Fruit fly (Drosophila melanogaster) whole organism, wandering third instar larva: ENCODE measurements around the gene pit.

Experiments used
- Abd-B ChIP-seq: fragments of >200 bp; optimal IDR thresholded peaks from 2 replicates; lab custom pipeline; 2017; ENCODE audit warnings: missing biosample characterization, missing genetic modification characterization
- CG32264 ChIP-seq: fragments of 200-800 bp; sonication (Bioruptor generic); optimal IDR thresholded peaks from 2 replicates; lab custom pipeline; 2016; ENCODE audit warnings: missing biosample characterization, missing genetic modification characterization
- CG9705 ChIP-seq: fragments of 200-800 bp; sonication (Bioruptor generic); optimal IDR thresholded peaks from 2 replicates; lab custom pipeline; 2018; ENCODE audit warnings: missing biosample characterization, mild to moderate bottlenecking, missing genetic modification characterization
- CrebA ChIP-seq: fragments of 200-800 bp; sonication (Bioruptor generic); optimal IDR thresholded peaks from 2 replicates; lab custom pipeline; 2016; ENCODE audit warnings: missing biosample characterization, mild to moderate bottlenecking, missing genetic modification characterization, borderline replicate concordance
- Dfd ChIP-seq: fragments of >200 bp; optimal IDR thresholded peaks from 2 replicates; lab custom pipeline; 2017; ENCODE audit warnings: missing biosample characterization, missing genetic modification characterization
- Dif ChIP-seq: fragments of 200-275, 200-300 bp; sonication (Bioruptor generic); optimal IDR thresholded peaks from 2 replicates; lab custom pipeline; 2018; ENCODE audit warnings: missing biosample characterization, missing genetic modification characterization; ENCODE audit not compliant: partially characterized antibody
- GATAd ChIP-seq: sonication (Bioruptor generic); optimal IDR thresholded peaks from 2 replicates; lab custom pipeline; 2016; ENCODE audit warnings: missing biosample characterization, missing genetic modification characterization
- HLH106 ChIP-seq: fragments of 200-800 bp; optimal IDR thresholded peaks from 3 replicates; lab custom pipeline; 2019; ENCODE audit warnings: missing biosample characterization, mild to moderate bottlenecking, missing genetic modification characterization, moderate library complexity
- Hnf4 ChIP-seq: fragments of 200-800 bp; sonication (Bioruptor generic); optimal IDR thresholded peaks from 2 replicates; lab custom pipeline; 2016; ENCODE audit warnings: missing biosample characterization, mild to moderate bottlenecking, missing genetic modification characterization
- Hr78 ChIP-seq: fragments of >200 bp; optimal IDR thresholded peaks from 2 replicates; lab custom pipeline; 2017; ENCODE audit warnings: missing biosample characterization, missing genetic modification characterization
- Hr83 ChIP-seq: fragments of 200-300 bp; sonication (Bioruptor generic); optimal IDR thresholded peaks from 2 replicates; lab custom pipeline; 2016; ENCODE audit warnings: missing biosample characterization, mild to moderate bottlenecking, missing genetic modification characterization, moderate library complexity; ENCODE audit not compliant: poor library complexity, severe bottlenecking
- Jra ChIP-seq: sonication (Bioruptor generic); optimal IDR thresholded peaks from 2 replicates; lab custom pipeline; 2016; ENCODE audit warnings: missing biosample characterization, missing genetic modification characterization
- Mio ChIP-seq: sonication (Bioruptor generic); optimal IDR thresholded peaks from 2 replicates; lab custom pipeline; 2016; ENCODE audit warnings: missing biosample characterization, missing genetic modification characterization
- Myc ChIP-seq: fragments of >200 bp; optimal IDR thresholded peaks from 2 replicates; lab custom pipeline; 2017
- N ChIP-seq: fragments of >200 bp; optimal IDR thresholded peaks from 2 replicates; lab custom pipeline; 2018; ENCODE audit warnings: missing biosample characterization, missing external identifiers, missing genetic modification characterization
- OdsH ChIP-seq: fragments of 200-800 bp; sonication (Bioruptor generic); optimal IDR thresholded peaks from 2 replicates; lab custom pipeline; 2016; ENCODE audit warnings: missing biosample characterization, mild to moderate bottlenecking, missing genetic modification characterization
- Rel ChIP-seq, 2 experiments: fragments of 200-800 bp; sonication (Bioruptor generic) in 1 of 2; optimal IDR thresholded peaks; 2 replicates in 1 of 2; 3 replicates in 1 of 2; lab custom pipeline; 2016 to 2019; ENCODE audit warnings: mild to moderate bottlenecking in 2 of 2, missing biosample characterization in 2 of 2, missing genetic modification characterization in 2 of 2, moderate library complexity in 1 of 2
- Sp1 ChIP-seq: fragments of 200-800 bp; sonication (Bioruptor generic); optimal IDR thresholded peaks from 3 replicates; lab custom pipeline; 2019; ENCODE audit warnings: missing biosample characterization, mild to moderate bottlenecking, missing genetic modification characterization, moderate library complexity
- Vsx2 ChIP-seq: fragments of 200-300, 225-300 bp; sonication (Bioruptor generic); optimal IDR thresholded peaks from 2 replicates; lab custom pipeline; 2018; ENCODE audit warnings: missing biosample characterization, missing genetic modification characterization; ENCODE audit not compliant: partially characterized antibody
- br ChIP-seq: fragments of 200-800 bp; sonication (Bioruptor generic); optimal IDR thresholded peaks from 2 replicates; lab custom pipeline; 2016; ENCODE audit warnings: missing biosample characterization, missing genetic modification characterization
- brk ChIP-seq: fragments of 200-800 bp; sonication (Bioruptor generic); optimal IDR thresholded peaks from 2 replicates; lab custom pipeline; 2016; ENCODE audit warnings: missing biosample characterization, mild to moderate bottlenecking, missing genetic modification characterization
- dl ChIP-seq, 2 experiments: fragments of 175-275, 200-275 bp in 1 of 2; fragments of 200-275 bp in 1 of 2; sonication (Bioruptor generic); optimal IDR thresholded peaks; lab custom pipeline; 2018; ENCODE audit warnings: mild to moderate bottlenecking in 2 of 2, missing biosample characterization in 2 of 2, missing genetic modification characterization in 2 of 2, moderate library complexity in 2 of 2; ENCODE audit not compliant: partially characterized antibody in 2 of 2, insufficient read depth in 1 of 2
- dmrt93B ChIP-seq: fragments of 200-800 bp; sonication (Bioruptor generic); optimal IDR thresholded peaks from 2 replicates; lab custom pipeline; 2018; ENCODE audit warnings: missing biosample characterization, mild to moderate bottlenecking, missing genetic modification characterization
- dsf ChIP-seq: sonication (Bioruptor generic); optimal IDR thresholded peaks from 2 replicates; lab custom pipeline; 2016; ENCODE audit warnings: missing biosample characterization, missing genetic modification characterization, borderline replicate concordance
- ey ChIP-seq: fragments of 200-800 bp; sonication (Bioruptor generic); optimal IDR thresholded peaks from 2 replicates; lab custom pipeline; 2016; ENCODE audit warnings: missing biosample characterization, missing genetic modification characterization
- foxo ChIP-seq, 2 experiments: fragments of 200-800 bp; sonication (Bioruptor generic); optimal IDR thresholded peaks; 2 replicates in 1 of 2; 3 replicates in 1 of 2; lab custom pipeline; 2016 to 2017; ENCODE audit warnings: missing biosample characterization in 2 of 2, missing genetic modification characterization in 2 of 2
- fru ChIP-seq: fragments of 200-800 bp; sonication (Bioruptor generic); optimal IDR thresholded peaks from 3 replicates; lab custom pipeline; 2016; ENCODE audit warnings: missing biosample characterization, mild to moderate bottlenecking, missing genetic modification characterization
- h ChIP-seq: fragments of 200-800 bp; sonication (Bioruptor generic); optimal IDR thresholded peaks from 3 replicates; lab custom pipeline; 2016; ENCODE audit warnings: missing biosample characterization, mild to moderate bottlenecking, missing genetic modification characterization
- jim ChIP-seq: fragments of 175-275, 200-325 bp; sonication (Bioruptor generic); optimal IDR thresholded peaks from 2 replicates; lab custom pipeline; 2016; ENCODE audit warnings: missing biosample characterization, mild to moderate bottlenecking, missing genetic modification characterization
- lola ChIP-seq: fragments of >200 bp; optimal IDR thresholded peaks from 2 replicates; lab custom pipeline; 2017; ENCODE audit warnings: missing biosample characterization, missing genetic modification characterization
- pan ChIP-seq: fragments of >200 bp; optimal IDR thresholded peaks from 2 replicates; lab custom pipeline; 2017
- psq ChIP-seq: fragments of 200-800 bp; sonication (Bioruptor generic); optimal IDR thresholded peaks from 3 replicates; lab custom pipeline; 2017; ENCODE audit warnings: missing biosample characterization, mild to moderate bottlenecking, missing genetic modification characterization, moderate library complexity
- rgr ChIP-seq: fragments of 200-800 bp; sonication (Bioruptor generic); optimal IDR thresholded peaks from 3 replicates; lab custom pipeline; 2016; ENCODE audit warnings: missing biosample characterization, mild to moderate bottlenecking, missing genetic modification characterization
- sage ChIP-seq: fragments of 200-800 bp; sonication (Bioruptor generic); optimal IDR thresholded peaks from 2 replicates; lab custom pipeline; 2016; ENCODE audit warnings: missing biosample characterization, mild to moderate bottlenecking, missing genetic modification characterization
- sv ChIP-seq: fragments of 200-800 bp; sonication (Bioruptor generic); optimal IDR thresholded peaks from 3 replicates; lab custom pipeline; 2016; ENCODE audit warnings: missing biosample characterization, missing genetic modification characterization
- tai ChIP-seq: sonication (Bioruptor generic); optimal IDR thresholded peaks from 2 replicates; lab custom pipeline; 2016; ENCODE audit warnings: missing biosample characterization, missing genetic modification characterization
- usp ChIP-seq: fragments of >200 bp; optimal IDR thresholded peaks from 2 replicates; lab custom pipeline; 2017; ENCODE audit warnings: missing biosample characterization, missing genetic modification characterization
- woc ChIP-seq: sonication (Bioruptor generic); optimal IDR thresholded peaks from 2 replicates; lab custom pipeline; 2016; ENCODE audit warnings: missing biosample characterization, mild to moderate bottlenecking, missing genetic modification characterization

Gene pit

dm6 chr3R:22035552-22035951 is 1.5 kb downstream of the pit start:
- TF ChIP-seq br (GFP tag; lab: Kevin White, UChicago) (no peak), Rel (GFP tag; optimal IDR thresholded peaks at IDR 0.05; lab: Kevin White, UChicago) (no peak), Rel (tag; optimal IDR thresholded peaks at IDR 0.05; lab: Kevin White, UChicago) (peak; percentile 56), OdsH (GFP tag; lab: Kevin White, UChicago) (no peak), Dif (GFP tag; lab: Kevin White, UChicago) (no peak), brk (GFP tag; lab: Kevin White, UChicago) (no peak), woc (GFP tag; lab: Kevin White, UChicago) (no peak), Myc (peak; percentile 52), psq (GFP tag; lab: Kevin White, UChicago) (no peak), fru (GFP tag; lab: Kevin White, UChicago) (no peak), Hnf4 (GFP tag; lab: Kevin White, UChicago) (no peak), jim (GFP tag; lab: Kevin White, UChicago) (no peak), foxo (GFP tag; optimal IDR thresholded peaks at IDR 0.05; lab: Kevin White, UChicago) (no peak), tai (GFP tag; lab: Kevin White, UChicago) (no peak), h (GFP tag; lab: Kevin White, UChicago) (no peak)

DNA sequence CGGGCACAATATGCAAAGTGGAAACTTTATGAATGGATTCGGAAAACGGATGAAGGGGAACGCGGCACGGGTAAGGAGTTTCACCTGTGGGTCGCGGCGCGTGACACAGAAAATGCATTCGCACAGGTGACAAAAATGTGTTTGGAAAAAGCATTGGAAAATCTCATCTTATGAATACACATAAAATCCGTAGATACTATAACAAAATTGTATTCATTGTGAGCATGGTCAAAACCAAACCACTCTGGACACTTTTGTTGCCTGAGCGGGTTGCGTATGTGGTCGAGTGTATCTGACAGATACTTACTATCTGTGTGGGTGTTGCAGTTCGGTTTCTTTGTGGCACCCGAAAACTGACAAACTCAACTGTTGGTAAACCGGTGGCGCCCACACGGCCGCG is 5.4 kb downstream of the pit start:
- TF ChIP-seq rgr (GFP tag; lab: Kevin White, UChicago) (peak; percentile 71), ey (GFP tag; lab: Kevin White, UChicago) (peak; percentile 62), GATAd (no peak), OdsH (GFP tag; lab: Kevin White, UChicago) (peak; percentile 61), Sp1 (GFP tag; lab: Kevin White, UChicago) (peak; percentile 10), psq (GFP tag; lab: Kevin White, UChicago) (peak; percentile 50), HLH106 (tag; lab: Kevin White, UChicago) (peak; percentile 19), Hr78 (GFP tag; lab: Kevin White, UChicago) (no peak)

- no peak for TF ChIP-seq Hnf4 (GFP tag; lab: Kevin White, UChicago)
- no peak for TF ChIP-seq HLH106 (tag; lab: Kevin White, UChicago)
- no peak for TF ChIP-seq Jra (GFP tag; lab: Kevin White, UChicago)
- no peak for TF ChIP-seq rgr (GFP tag; lab: Kevin White, UChicago)
- TF ChIP-seq CrebA (GFP tag; lab: Kevin White, UChicago), result no peak
- no peak for TF ChIP-seq sv (GFP tag; lab: Kevin White, UChicago)
- TF ChIP-seq N (GFP tag; lab: Kevin White, UChicago), result no peak
- TF ChIP-seq, all 38 proteins: peak for 0
Observed at dm6 chr3R:22040400-22040799, 6.3 kb downstream of the pit start.

DNA sequence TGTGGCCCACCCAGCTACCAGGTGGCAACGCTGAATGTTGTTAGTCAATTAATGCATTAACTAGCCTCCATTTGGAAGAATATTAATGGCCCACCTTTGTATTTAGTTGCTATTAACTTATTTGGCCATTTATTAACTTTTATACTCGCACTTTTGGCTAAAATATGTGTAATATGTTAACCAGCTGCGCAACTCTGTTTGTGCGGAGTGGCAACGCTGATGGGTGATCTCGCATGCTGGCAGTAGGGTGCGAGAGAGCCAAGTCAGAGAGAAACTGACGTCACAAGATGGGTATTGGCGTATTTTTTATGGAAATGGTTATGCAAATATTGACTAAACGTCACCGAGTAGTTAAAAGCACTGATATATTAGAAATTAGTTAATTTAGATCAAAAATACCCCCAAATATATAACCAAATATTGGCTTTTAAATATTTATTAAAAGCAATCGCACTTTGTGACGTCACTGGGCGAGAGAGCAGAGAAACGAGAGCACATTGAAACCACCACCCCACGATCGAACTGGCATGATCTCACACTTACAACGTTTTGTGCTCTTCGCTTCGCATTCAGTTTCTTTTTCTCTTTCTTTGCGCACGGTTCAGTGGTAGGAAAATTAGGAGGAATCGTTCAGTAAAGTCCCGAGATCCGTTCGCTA is 7.7 kb downstream of the pit start, which contains the start of gene how:
Gene how (plus strand): TSS at position 567 of the 658 bp plus-strand sequence.
- TF ChIP-seq ey (GFP tag; lab: Kevin White, UChicago) (peak; percentile 24), lola (GFP tag; lab: Kevin White, UChicago) (no peak), Mio (GFP tag; lab: Kevin White, UChicago) (no peak), br (GFP tag; lab: Kevin White, UChicago) (peak; percentile 26), dl (GFP tag; optimal IDR thresholded peaks at IDR 0.05; lab: Kevin White, UChicago; ENCODE audit: insufficient read depth in 1 of 2, partially characterized antibody in 2 of 2) (peak; percentile 38 to 45), GATAd (no peak), woc (GFP tag; lab: Kevin White, UChicago) (peak; percentile 96), dmrt93B (GFP tag; lab: Kevin White, UChicago) (no peak), Vsx2 (no peak), CG9705 (GFP tag; lab: Kevin White, UChicago) (peak; percentile 3), pan (lab: Kevin White, UChicago) (no peak), Myc (peak; percentile 23), psq (GFP tag; lab: Kevin White, UChicago) (peak; percentile 83), CG32264 (no peak), HLH106 (tag; lab: Kevin White, UChicago) (peak; percentile 22), fru (GFP tag; lab: Kevin White, UChicago) (peak; percentile 8), tai (GFP tag; lab: Kevin White, UChicago) (no peak), brk (GFP tag; lab: Kevin White, UChicago) (no peak), Hr78 (GFP tag; lab: Kevin White, UChicago) (no peak), Hnf4 (GFP tag; lab: Kevin White, UChicago) (peak; percentile 64), Rel (GFP tag; optimal IDR thresholded peaks at IDR 0.05; lab: Kevin White, UChicago) (no peak), Rel (tag; optimal IDR thresholded peaks at IDR 0.05; lab: Kevin White, UChicago) (peak; percentile 72), usp (GFP tag; lab: Kevin White, UChicago) (no peak), sv (GFP tag; lab: Kevin White, UChicago) (no peak), jim (GFP tag; lab: Kevin White, UChicago) (no peak), OdsH (GFP tag; lab: Kevin White, UChicago) (no peak), Sp1 (GFP tag; lab: Kevin White, UChicago) (peak; percentile 42), foxo (GFP tag; optimal IDR thresholded peaks at IDR 0.05; lab: Kevin White, UChicago) (peak in 1 of 2 experiments; percentile 56), Dfd (GFP tag; lab: Kevin White, UChicago) (no peak), Abd-B (GFP tag; lab: Kevin White, UChicago) (no peak), Hr83 (GFP tag; lab: Kevin White, UChicago) (no peak), CrebA (GFP tag; lab: Kevin White, UChicago) (no peak), Jra (GFP tag; lab: Kevin White, UChicago) (no peak), rgr (GFP tag; lab: Kevin White, UChicago) (peak; percentile 11), N (GFP tag; lab: Kevin White, UChicago) (no peak), sage (no peak), dsf (no peak)
